Worm (Caenorhabditis elegans): Measurements from ENCODE around the gene Y25C1A.6.

ce11 chrII:3043358-3043757, 17.5 kb upstream of the Y25C1A.6 start, which contains the start of gene B0454.8:
- TF ChIP-seq unc-39 (tag; optimal IDR thresholded peaks at IDR 0.05) = no peak
- no peak for TF ChIP-seq nhr-11 (tag; optimal IDR thresholded peaks at IDR 0.05)
- no peak for TF ChIP-seq elt-1 (tag; optimal IDR thresholded peaks at IDR 0.05)
- TF ChIP-seq nhr-10 (tag; optimal IDR thresholded peaks at IDR 0.05) = no peak
- no peak for TF ChIP-seq snpc-4 (tag; optimal IDR thresholded peaks at IDR 0.05)
- no peak for TF ChIP-seq mbf-1 (tag; optimal IDR thresholded peaks at IDR 0.05)
- TF ChIP-seq lin-11 (tag; optimal IDR thresholded peaks at IDR 0.05) = no peak
- no peak for TF ChIP-seq blmp-1 (tag; optimal IDR thresholded peaks at IDR 0.05; ENCODE audit: insufficient read depth)
- no peak for TF ChIP-seq ceh-16 (tag; optimal IDR thresholded peaks at IDR 0.05)

All from whole organism, L2 larva.